Worm (Caenorhabditis elegans) whole organism, L1 larva: Measurements from ENCODE around the gene arl-3.

ENCODE experiments used
- C16A3.4 ChIP-seq: fragments of 150-350 bp; optimal IDR thresholded peaks from 2 replicates; lab custom pipeline; 2014; ENCODE audit warnings: missing biosample characterization, missing genetic modification characterization
- C34B4.2 ChIP-seq: sonication (generic microtip); optimal IDR thresholded peaks from 2 replicates; lab custom pipeline; 2017; ENCODE audit warnings: mild to moderate bottlenecking, missing genetic modification characterization, missing compliant biosample characterization
- F16B12.6 ChIP-seq: fragments of 150-350 bp; optimal IDR thresholded peaks from 2 replicates; lab custom pipeline; 2014; ENCODE audit warnings: missing biosample characterization, missing genetic modification characterization
- Y116A8C.19 ChIP-seq: sonication (generic microtip); optimal IDR thresholded peaks from 2 replicates; lab custom pipeline; 2016; ENCODE audit warnings: missing compliant biosample characterization, missing genetic modification characterization, borderline replicate concordance
- alr-1 ChIP-seq: fragments of 200-800 bp; sonication (Bioruptor generic); optimal IDR thresholded peaks from 2 replicates; lab custom pipeline; 2018; ENCODE audit warnings: borderline replicate concordance, mild to moderate bottlenecking, missing genetic modification characterization, missing compliant biosample characterization
- ama-1 ChIP-seq: fragments of 150-350 bp; optimal IDR thresholded peaks from 2 replicates; lab custom pipeline; 2014
- blmp-1 ChIP-seq: fragments of 150-350 bp; optimal IDR thresholded peaks from 2 replicates; lab custom pipeline; 2014; ENCODE audit warnings: missing biosample characterization, missing genetic modification characterization
- ceh-63 ChIP-seq: fragments of 200-800 bp; sonication (Bioruptor generic); optimal IDR thresholded peaks from 2 replicates; lab custom pipeline; 2018; ENCODE audit warnings: mild to moderate bottlenecking, missing genetic modification characterization, missing compliant biosample characterization
- ceh-8 ChIP-seq: fragments of 200-800 bp; sonication (Bioruptor generic); optimal IDR thresholded peaks from 2 replicates; lab custom pipeline; 2018; ENCODE audit warnings: mild to moderate bottlenecking, missing genetic modification characterization, moderate library complexity, missing compliant biosample characterization
- ceh-82 ChIP-seq, 3 experiments: fragments of 150-350 bp in 1 of 3; sonication (generic microtip) in 2 of 3; optimal IDR thresholded peaks; 2 replicates each; lab custom pipeline; 2014 to 2017; ENCODE audit warnings: missing biosample characterization in 3 of 3, missing genetic modification characterization in 3 of 3
- ceh-88 ChIP-seq: fragments of 200-800 bp; sonication (Bioruptor generic); IDR thresholded peaks from 2 replicates; pipeline ENCODE4 v1.3.6; 2022; ENCODE audit warnings: missing genetic modification characterization, missing compliant biosample characterization
- ces-1 ChIP-seq: fragments of 150-350 bp; optimal IDR thresholded peaks from 2 replicates; lab custom pipeline; 2014; ENCODE audit warnings: missing biosample characterization, missing genetic modification reagents, missing genetic modification characterization
- dpl-1 ChIP-seq, 3 experiments: fragments of 150-350 bp in 2 of 3; sonication (generic microtip) in 1 of 3; optimal IDR thresholded peaks; 2 replicates each; lab custom pipeline; 2014 to 2017; ENCODE audit warnings: missing biosample characterization in 3 of 3, missing genetic modification characterization in 3 of 3, missing genetic modification reagents in 3 of 3
- dsc-1 ChIP-seq: sonication (generic microtip); optimal IDR thresholded peaks from 2 replicates; lab custom pipeline; 2016; ENCODE audit warnings: mild to moderate bottlenecking, missing genetic modification characterization, missing compliant biosample characterization
- efl-1 ChIP-seq, 4 experiments: fragments of 150-350 bp; optimal IDR thresholded peaks in 3 of 4; peaks in 1 of 4; 1 replicate in 1 of 4; 2 replicates in 3 of 4; lab custom pipeline; 2014; ENCODE audit warnings: missing biosample characterization in 2 of 4, missing genetic modification characterization in 2 of 4, missing genetic modification reagents in 2 of 4
- efl-3 ChIP-seq: fragments of 200-800 bp; sonication (Bioruptor generic); optimal IDR thresholded peaks from 2 replicates; lab custom pipeline; 2018; ENCODE audit warnings: mild to moderate bottlenecking, missing genetic modification characterization, missing compliant biosample characterization
- egl-27 ChIP-seq, 2 experiments: fragments of 150-350 bp in 1 of 2; sonication (generic microtip); optimal IDR thresholded peaks; 3 replicates each; lab custom pipeline; 2017 to 2018; ENCODE audit warnings: missing biosample characterization in 2 of 2, missing genetic modification characterization in 2 of 2, missing genetic modification reagents in 2 of 2
- elt-3 ChIP-seq, 6 experiments: fragments of 150-350 bp in 1 of 6; sonication (generic microtip); optimal IDR thresholded peaks; 2 replicates each; lab custom pipeline; 2017 to 2018; ENCODE audit warnings: missing biosample characterization in 6 of 6, missing genetic modification characterization in 6 of 6, inconsistent platforms in 1 of 6
- fkh-4 ChIP-seq: sonication (generic microtip); optimal IDR thresholded peaks from 2 replicates; lab custom pipeline; 2016; ENCODE audit warnings: missing compliant biosample characterization, missing genetic modification characterization, borderline replicate concordance
- fkh-8 ChIP-seq: sonication (generic microtip); optimal IDR thresholded peaks from 2 replicates; lab custom pipeline; 2016; ENCODE audit warnings: mild to moderate bottlenecking, missing genetic modification characterization, missing compliant biosample characterization
- hlh-17 ChIP-seq: fragments of 200-800 bp; sonication (Bioruptor generic); optimal IDR thresholded peaks from 2 replicates; lab custom pipeline; 2018; ENCODE audit warnings: missing genetic modification characterization, mild to moderate bottlenecking, missing compliant biosample characterization, moderate library complexity, borderline replicate concordance
- hpl-2 ChIP-seq: fragments of 150-350 bp; optimal IDR thresholded peaks from 2 replicates; lab custom pipeline; 2014; ENCODE audit warnings: missing biosample characterization, missing genetic modification reagents, missing genetic modification characterization
- irx-1 ChIP-seq: sonication (generic microtip); optimal IDR thresholded peaks from 2 replicates; lab custom pipeline; 2016; ENCODE audit warnings: missing genetic modification characterization, missing compliant biosample characterization
- isw-1 ChIP-seq: fragments of 200-800 bp; sonication (Bioruptor generic); IDR thresholded peaks from 2 replicates; pipeline ENCODE4 v1.3.6; 2022; ENCODE audit warnings: missing genetic modification characterization, missing compliant biosample characterization
- lin-13 ChIP-seq: fragments of 150-350 bp; optimal IDR thresholded peaks from 2 replicates; lab custom pipeline; 2014; ENCODE audit warnings: missing biosample characterization, missing genetic modification reagents, missing genetic modification characterization
- lin-14 ChIP-seq: fragments of 200-800 bp; sonication (Bioruptor generic); optimal IDR thresholded peaks from 2 replicates; lab custom pipeline; 2018; ENCODE audit warnings: mild to moderate bottlenecking, missing genetic modification characterization, moderate library complexity, missing compliant biosample characterization
- lin-15B ChIP-seq: fragments of 150-350 bp; sonication (generic microtip); optimal IDR thresholded peaks from 3 replicates; lab custom pipeline; 2014; ENCODE audit warnings: missing biosample characterization, missing genetic modification characterization
- lin-39 ChIP-seq: fragments of 150-350 bp; optimal IDR thresholded peaks from 2 replicates; lab custom pipeline; 2014; ENCODE audit warnings: missing biosample characterization, missing genetic modification reagents, missing genetic modification characterization
- mab-9 ChIP-seq: fragments of 200-800 bp; sonication (Bioruptor generic); IDR thresholded peaks from 2 replicates; pipeline ENCODE4 v1.3.6; 2022; ENCODE audit warnings: missing genetic modification reagents, missing genetic modification characterization, missing compliant biosample characterization
- mef-2 ChIP-seq: fragments of 150-350 bp; optimal IDR thresholded peaks from 2 replicates; lab custom pipeline; 2014; ENCODE audit warnings: missing biosample characterization, missing genetic modification characterization
- nhr-11 ChIP-seq: fragments of 150-350 bp; optimal IDR thresholded peaks from 2 replicates; lab custom pipeline; 2014; ENCODE audit warnings: missing biosample characterization, missing genetic modification characterization
- nhr-12 ChIP-seq: sonication (generic microtip); optimal IDR thresholded peaks from 2 replicates; lab custom pipeline; 2017; ENCODE audit warnings: missing biosample characterization, missing genetic modification characterization
- nhr-19 ChIP-seq: fragments of 200-800 bp; sonication (Bioruptor generic); conservative IDR thresholded peaks from 2 replicates; pipeline ENCODE4 v1.3.6; 2022; ENCODE audit warnings: missing genetic modification characterization, missing compliant biosample characterization
- nhr-20 ChIP-seq: sonication (generic microtip); optimal IDR thresholded peaks from 2 replicates; lab custom pipeline; 2016; ENCODE audit warnings: mild to moderate bottlenecking, missing genetic modification characterization, missing compliant biosample characterization
- nhr-28 ChIP-seq: fragments of 150-350 bp; optimal IDR thresholded peaks from 2 replicates; lab custom pipeline; 2014; ENCODE audit warnings: missing biosample characterization, missing genetic modification characterization
- nhr-71 ChIP-seq: sonication (generic microtip); optimal IDR thresholded peaks from 2 replicates; lab custom pipeline; 2016; ENCODE audit warnings: mild to moderate bottlenecking, missing genetic modification characterization, moderate library complexity, missing compliant biosample characterization
- nhr-77 ChIP-seq: fragments of 150-350 bp; optimal IDR thresholded peaks from 2 replicates; lab custom pipeline; 2014; ENCODE audit warnings: missing biosample characterization, missing genetic modification characterization
- pqm-1 ChIP-seq: sonication (generic microtip); optimal IDR thresholded peaks from 3 replicates; lab custom pipeline; 2017; ENCODE audit warnings: missing biosample characterization, missing genetic modification characterization
- rnt-1 ChIP-seq: sonication (generic microtip); optimal IDR thresholded peaks from 2 replicates; lab custom pipeline; 2016; ENCODE audit warnings: mild to moderate bottlenecking, missing genetic modification characterization, moderate library complexity, missing compliant biosample characterization
- snpc-4 ChIP-seq: fragments of 150-350 bp; optimal IDR thresholded peaks from 2 replicates; lab custom pipeline; 2014; ENCODE audit warnings: missing biosample characterization, missing genetic modification characterization
- sox-4 ChIP-seq: sonication (generic microtip); optimal IDR thresholded peaks from 2 replicates; lab custom pipeline; 2016; ENCODE audit warnings: missing genetic modification characterization, missing compliant biosample characterization
- swsn-7 ChIP-seq: sonication (generic microtip); optimal IDR thresholded peaks from 2 replicates; lab custom pipeline; 2016; ENCODE audit warnings: missing genetic modification characterization, missing compliant biosample characterization
- tbx-2 ChIP-seq: sonication (generic microtip); optimal IDR thresholded peaks from 2 replicates; lab custom pipeline; 2016; ENCODE audit warnings: missing genetic modification characterization, missing compliant biosample characterization
- unc-30 ChIP-seq: sonication (generic microtip); optimal IDR thresholded peaks from 2 replicates; lab custom pipeline; 2017; ENCODE audit warnings: missing biosample characterization, missing genetic modification characterization
- unc-62 ChIP-seq: fragments of 150-350 bp; optimal IDR thresholded peaks from 2 replicates; lab custom pipeline; 2014; ENCODE audit warnings: missing biosample characterization, missing genetic modification reagents, missing genetic modification characterization
- unc-98 ChIP-seq: fragments of 200-800 bp; sonication (Bioruptor generic); IDR thresholded peaks from 2 replicates; pipeline ENCODE4 v1.3.6; 2022; ENCODE audit warnings: missing genetic modification characterization, missing compliant biosample characterization
- zip-4 ChIP-seq: fragments of 200-800 bp; sonication (Bioruptor generic); optimal IDR thresholded peaks from 2 replicates; lab custom pipeline; 2018; ENCODE audit warnings: mild to moderate bottlenecking, missing genetic modification characterization, moderate library complexity, missing compliant biosample characterization
- ztf-11 ChIP-seq, 2 experiments: sonication (generic microtip); optimal IDR thresholded peaks; 2 replicates each; lab custom pipeline; 2016 to 2017; ENCODE audit warnings: missing genetic modification characterization in 2 of 2, missing biosample characterization in 1 of 2, missing compliant biosample characterization in 1 of 2

The arl-3 gene

ce11 chrII:14634042-14634441, 27.8 kb downstream of the arl-3 start:
- no peak for TF ChIP-seq nhr-71
- TF ChIP-seq zip-4 (GFP tag; lab: Kevin White, UChicago), result no peak
- TF ChIP-seq ceh-63 (GFP tag; lab: Kevin White, UChicago), result no peak
- no peak for TF ChIP-seq unc-62 (GFP tag; lab: Kevin White, UChicago)
- no peak for TF ChIP-seq efl-1 (optimal IDR thresholded peaks at IDR 0.05; lab: Kevin White, UChicago)
- TF ChIP-seq efl-1 (GFP tag; optimal IDR thresholded peaks at IDR 0.05 in 1 of 2; lab: Kevin White, UChicago), result no peak
- TF ChIP-seq lin-13 (GFP tag; lab: Kevin White, UChicago), result no peak
- no peak for TF ChIP-seq pqm-1
- no peak for TF ChIP-seq C16A3.4 (tag; lab: Kevin White, UChicago)
- TF ChIP-seq nhr-28 (tag; lab: Kevin White, UChicago), result no peak
- TF ChIP-seq nhr-20 (tag; lab: Kevin White, UChicago), result no peak
- TF ChIP-seq alr-1 (tag; lab: Kevin White, UChicago), result no peak
- TF ChIP-seq elt-3 (tag; optimal IDR thresholded peaks at IDR 0.05; lab: Kevin White, UChicago), result no peak
- TF ChIP-seq nhr-77 (tag; lab: Kevin White, UChicago), result no peak
- no peak for TF ChIP-seq ama-1 (lab: Kevin White, UChicago)
- TF ChIP-seq ceh-82 (tag; optimal IDR thresholded peaks at IDR 0.05; lab: Kevin White, UChicago), result no peak
- no peak for TF ChIP-seq mef-2 (tag; lab: Kevin White, UChicago)
- TF ChIP-seq, all 84 proteins: peak for 0

DNA sequence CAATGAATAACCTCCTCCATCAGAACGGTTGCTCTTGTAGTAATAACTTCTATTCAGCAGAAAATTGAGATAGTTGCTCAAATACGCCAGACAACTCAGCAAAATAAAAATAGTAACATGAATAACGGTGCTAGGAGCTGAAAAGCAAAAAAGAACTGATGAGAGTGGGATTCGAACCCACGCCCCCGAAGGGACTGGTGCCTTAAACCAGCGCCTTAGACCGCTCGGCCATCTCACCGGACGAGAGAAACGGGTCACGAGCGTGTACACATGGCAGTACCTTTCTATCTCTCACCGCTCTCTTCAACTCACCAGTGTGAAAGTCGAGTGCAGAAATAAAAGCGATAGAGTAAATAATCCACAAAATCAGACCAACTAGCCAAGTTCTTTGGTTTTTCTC, 28.9 kb downstream of the arl-3 start:
- TF ChIP-seq unc-30 (tag; lab: Kevin White, UChicago) (no peak), mab-9 (GFP tag; lab: Robert Waterston, UW) (no peak), lin-13 (GFP tag; lab: Kevin White, UChicago) (no peak), unc-98 (no peak), nhr-12 (tag; lab: Kevin White, UChicago) (no peak), dsc-1 (peak; percentile 45), nhr-19 (GFP tag; lab: Robert Waterston, UW) (peak; percentile 66), nhr-28 (tag; lab: Kevin White, UChicago) (no peak), unc-62 (GFP tag; lab: Kevin White, UChicago) (no peak), pqm-1 (no peak), swsn-7 (tag; lab: Kevin White, UChicago) (peak; percentile 46), efl-3 (GFP tag; lab: Kevin White, UChicago) (no peak), lin-39 (tag; lab: Kevin White, UChicago) (no peak), C16A3.4 (tag; lab: Kevin White, UChicago) (peak; percentile 38), irx-1 (tag; lab: Kevin White, UChicago) (peak; percentile 32), nhr-71 (no peak), sox-4 (tag; lab: Kevin White, UChicago) (no peak), ztf-11 (tag; optimal IDR thresholded peaks at IDR 0.05; lab: Kevin White, UChicago) (peak in 1 of 2 experiments; percentile 37), fkh-4 (tag; lab: Kevin White, UChicago) (no peak), ces-1 (GFP tag; lab: Kevin White, UChicago) (no peak), lin-14 (GFP tag; lab: Kevin White, UChicago) (no peak), snpc-4 (peak; percentile 90), nhr-20 (tag; lab: Kevin White, UChicago) (peak; percentile 47), fkh-8 (tag; lab: Kevin White, UChicago) (peak; percentile 39), ceh-63 (GFP tag; lab: Kevin White, UChicago) (no peak), egl-27 (tag; optimal IDR thresholded peaks at IDR 0.05; lab: Kevin White, UChicago) (no peak), F16B12.6 (tag; lab: Kevin White, UChicago) (peak; percentile 11), mef-2 (tag; lab: Kevin White, UChicago) (no peak), nhr-11 (tag; lab: Kevin White, UChicago) (no peak), blmp-1 (tag; lab: Kevin White, UChicago) (no peak), lin-15B (tag; lab: Kevin White, UChicago) (no peak), rnt-1 (tag; lab: Kevin White, UChicago) (peak; percentile 74), C34B4.2 (tag; lab: Kevin White, UChicago) (no peak), ceh-88 (GFP tag; lab: Robert Waterston, UW) (no peak), hlh-17 (GFP tag; lab: Kevin White, UChicago) (no peak), tbx-2 (no peak), ceh-8 (GFP tag; lab: Kevin White, UChicago) (peak; percentile 29), hpl-2 (GFP tag; lab: Kevin White, UChicago) (no peak), alr-1 (tag; lab: Kevin White, UChicago) (no peak), Y116A8C.19 (tag; lab: Kevin White, UChicago) (no peak), isw-1 (peak; percentile 59), ama-1 (lab: Kevin White, UChicago) (no peak), dpl-1 (GFP tag; optimal IDR thresholded peaks at IDR 0.05; lab: Kevin White, UChicago) (peak; percentile 12 to 41 (median 28)), ceh-82 (tag; optimal IDR thresholded peaks at IDR 0.05; lab: Kevin White, UChicago) (peak; percentile 12 to 60 (median 52))
